Fruit fly (Drosophila melanogaster): ENCODE measurements around the gene Cftr.
A peak's percentile ranks its signal among the peaks of the same experiment; 100 is the strongest.

Gene Cftr

DNA sequence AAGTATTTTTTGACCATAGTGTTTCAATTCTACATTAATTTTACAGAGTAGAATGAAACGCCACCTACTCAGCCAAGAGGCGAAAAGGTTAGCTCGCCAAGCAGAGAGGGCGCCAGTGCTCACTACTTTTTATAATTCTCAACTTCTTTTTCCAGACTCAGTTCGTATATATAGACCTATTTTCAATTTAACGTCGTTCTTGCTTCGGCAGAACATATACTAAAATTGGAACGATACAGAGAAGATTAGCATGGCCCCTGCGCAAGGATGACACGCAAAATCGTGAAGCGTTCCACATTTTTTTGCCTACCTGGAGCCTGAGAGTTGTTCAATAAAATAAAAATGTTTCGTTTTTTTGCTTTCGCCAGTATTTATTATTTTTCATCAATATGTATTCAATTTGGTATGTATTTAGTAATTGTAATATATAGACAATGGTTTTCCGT, 13.3 kb upstream of the Cftr start (continued):
- peak; percentile 62 for TF ChIP-seq CG4854 (GFP tag; optimal IDR thresholded peaks at IDR 0.05)
- TF ChIP-seq lola (GFP tag; optimal IDR thresholded peaks at IDR 0.05) = peak in 1 of 3 experiments; percentile 16
- peak in 1 of 2 experiments; percentile 57 for TF ChIP-seq bsh (GFP tag; optimal IDR thresholded peaks at IDR 0.05)
- TF ChIP-seq Dek (tag; optimal IDR thresholded peaks at IDR 0.05) = peak; percentile 53
- TF ChIP-seq E2f2 (GFP tag; IDR thresholded peaks at IDR 0.05) = peak; percentile 27; the same call in 1 of the 2 replicates
- no peak for TF ChIP-seq abd-A (tag; optimal IDR thresholded peaks at IDR 0.05)
- TF ChIP-seq slou (GFP tag; optimal IDR thresholded peaks at IDR 0.05) = no peak
- peak; percentile 32 for TF ChIP-seq twi (tag; optimal IDR thresholded peaks at IDR 0.05)
- TF ChIP-seq gce (GFP tag; IDR thresholded peaks at IDR 0.05) = no peak
- TF ChIP-seq CG18619 (GFP tag; optimal IDR thresholded peaks at IDR 0.05) = peak; percentile 52
- 0 out of 3 replicates have a peak, but pooled peaks have one; percentile 69 for TF ChIP-seq knrl (GFP tag; IDR thresholded peaks at IDR 0.05; ENCODE audit: partially characterized antibody)
- TF ChIP-seq CG9609 (GFP tag; optimal IDR thresholded peaks at IDR 0.05) = peak; percentile 61
- peak; percentile 4 for TF ChIP-seq Deaf1 (tag; optimal IDR thresholded peaks at IDR 0.05)
- peak; percentile 45 for TF ChIP-seq hbn (GFP tag; IDR thresholded peaks at IDR 0.05; ENCODE audit: partially characterized antibody)
- peak; percentile 60 for TF ChIP-seq lab (GFP tag; optimal IDR thresholded peaks at IDR 0.05)
- peak; percentile 93 for TF ChIP-seq Bgb (GFP tag; IDR thresholded peaks at IDR 0.05; ENCODE audit: partially characterized antibody)
- TF ChIP-seq Ssrp (tag; optimal IDR thresholded peaks at IDR 0.05) = peak; percentile 27
- no peak for TF ChIP-seq CG11093 (GFP tag; IDR thresholded peaks at IDR 0.05)
- peak; percentile 59 for TF ChIP-seq caup (GFP tag; optimal IDR thresholded peaks at IDR 0.05; ENCODE audit: severe bottlenecking)
- TF ChIP-seq CG5953 (GFP tag; IDR thresholded peaks at IDR 0.05) = peak; percentile 48; the same call in 1 of the 2 replicates
- no peak; the same call in 1 of the 2 replicates for TF ChIP-seq CG32772 (GFP tag; IDR thresholded peaks at IDR 0.05)
- TF ChIP-seq Oli (tag; optimal IDR thresholded peaks at IDR 0.05) = peak; percentile 34
- TF ChIP-seq E2f1 (GFP tag; IDR thresholded peaks at IDR 0.05) = no peak
- peak; percentile 35 for TF ChIP-seq CG12942 (GFP tag; optimal IDR thresholded peaks at IDR 0.05)
- TF ChIP-seq CG4360 (GFP tag; IDR thresholded peaks at IDR 0.05) = peak; percentile 44; the same call in 1 of the 2 replicates
- TF ChIP-seq CG17328 (GFP tag; IDR thresholded peaks at IDR 0.05) = peak; percentile 60
- TF ChIP-seq pho (GFP tag; optimal IDR thresholded peaks at IDR 0.05) = peak; percentile 65
- TF ChIP-seq fd3F (GFP tag; optimal IDR thresholded peaks at IDR 0.05) = peak; percentile 36
- TF ChIP-seq CG10366 (GFP tag; IDR thresholded peaks at IDR 0.05) = peak; percentile 53; the same call in 1 of the 2 replicates
- peak; percentile 36 for TF ChIP-seq Atf-2 (GFP tag; optimal IDR thresholded peaks at IDR 0.05)
- TF ChIP-seq CG6654 (GFP tag; optimal IDR thresholded peaks at IDR 0.05) = no peak
- TF ChIP-seq sna (GFP tag; IDR thresholded peaks at IDR 0.05; ENCODE audit: partially characterized antibody) = peak; percentile 53; the same call in 1 of the 2 replicates
- TF ChIP-seq CG10209 (GFP tag; optimal IDR thresholded peaks at IDR 0.05) = peak; percentile 55
- TF ChIP-seq lilli (GFP tag; optimal IDR thresholded peaks at IDR 0.05) = peak; percentile 79
- no peak for TF ChIP-seq CG7928 (GFP tag; optimal IDR thresholded peaks at IDR 0.05)
- TF ChIP-seq C15 (GFP tag; IDR thresholded peaks at IDR 0.05) = no peak
- TF ChIP-seq da (GFP tag; optimal IDR thresholded peaks at IDR 0.05) = peak; percentile 37
- TF ChIP-seq pnt (GFP tag; optimal IDR thresholded peaks at IDR 0.05) = peak; percentile 26
- TF ChIP-seq NC2β (GFP tag; optimal IDR thresholded peaks at IDR 0.05) = peak; percentile 69
- peak; percentile 41 for TF ChIP-seq dmrt11E (tag; optimal IDR thresholded peaks at IDR 0.05)
- no peak for TF ChIP-seq CkIIα-i1 (GFP tag; IDR thresholded peaks at IDR 0.05)
- no peak for TF ChIP-seq psq (GFP tag; optimal IDR thresholded peaks at IDR 0.05)
- TF ChIP-seq scrt (GFP tag; optimal IDR thresholded peaks at IDR 0.05) = no peak
- peak; percentile 54 for TF ChIP-seq CG12659 (GFP tag; optimal IDR thresholded peaks at IDR 0.05)
- peak; percentile 18; the same call in 1 of the 2 replicates for TF ChIP-seq Ada2b (GFP tag; IDR thresholded peaks at IDR 0.05)
- TF ChIP-seq Ravus (GFP tag; IDR thresholded peaks at IDR 0.05) = no peak
- peak; percentile 52 for TF ChIP-seq CG10267 (tag; optimal IDR thresholded peaks at IDR 0.05)
- TF ChIP-seq CG11504 (tag; optimal IDR thresholded peaks at IDR 0.05) = peak; percentile 64
- peak; percentile 39 for TF ChIP-seq Sry-δ (GFP tag; optimal IDR thresholded peaks at IDR 0.05)
